Fruit fly (Drosophila melanogaster) whole organism, embryonic: Measurements from ENCODE around the gene put.
A peak's percentile ranks its signal among the peaks of the same experiment; 100 is the strongest.

ENCODE experiments used
- Ada2b ChIP-seq: fragments of 200-800 bp; sonication (Bioruptor generic); IDR thresholded peaks from 2 replicates; pipeline ENCODE4 v1.3.6; 2022; ENCODE audit warnings: missing biosample characterization, missing genetic modification characterization
- Bdp1 ChIP-seq: fragments of 200-800 bp; sonication (Bioruptor generic); optimal IDR thresholded peaks from 3 replicates; lab custom pipeline; 2016; ENCODE audit warnings: missing biosample characterization, missing genetic modification characterization
- Bgb ChIP-seq: fragments of 200-800 bp; sonication (Bioruptor generic); IDR thresholded peaks from 2 replicates; pipeline ENCODE4 v1.3.6; 2022; ENCODE audit warnings: missing biosample characterization, missing genetic modification characterization; ENCODE audit not compliant: partially characterized antibody
- Blimp-1 ChIP-seq: fragments of 200-800 bp; sonication (Bioruptor generic); optimal IDR thresholded peaks from 3 replicates; lab custom pipeline; 2018; ENCODE audit warnings: missing biosample characterization, missing genetic modification characterization, mild to moderate bottlenecking, moderate library complexity, missing genetic modification reagents
- BtbVII ChIP-seq: fragments of 200-800 bp; sonication (Bioruptor generic); optimal IDR thresholded peaks from 3 replicates; lab custom pipeline; 2017; ENCODE audit warnings: missing biosample characterization, mild to moderate bottlenecking, missing genetic modification characterization
- CG10209 ChIP-seq: fragments of 200-800 bp; sonication (Bioruptor generic); optimal IDR thresholded peaks from 3 replicates; lab custom pipeline; 2017; ENCODE audit warnings: missing biosample characterization, mild to moderate bottlenecking, missing genetic modification characterization, missing genetic modification reagents
- CG10959 ChIP-seq: fragments of 200-800 bp; sonication (Bioruptor generic); IDR thresholded peaks from 2 replicates; pipeline ENCODE4 v1.3.6; 2022; ENCODE audit warnings: missing biosample characterization, missing genetic modification characterization
- CG11093 ChIP-seq: fragments of 200-800 bp; sonication (Bioruptor generic); IDR thresholded peaks from 3 replicates; pipeline ENCODE4 v1.3.6; 2022; ENCODE audit warnings: missing biosample characterization, missing genetic modification characterization
- CG11723 ChIP-seq: fragments of 200-800 bp; sonication (Bioruptor generic); optimal IDR thresholded peaks from 2 replicates; lab custom pipeline; 2017; ENCODE audit warnings: missing biosample characterization, mild to moderate bottlenecking, missing genetic modification characterization
- CG12071 ChIP-seq: fragments of 200-800 bp; sonication (Bioruptor generic); optimal IDR thresholded peaks from 3 replicates; lab custom pipeline; 2018; ENCODE audit warnings: missing biosample characterization, mild to moderate bottlenecking, missing genetic modification characterization
- CG18619 ChIP-seq: fragments of 200-800 bp; sonication (Bioruptor generic); optimal IDR thresholded peaks from 3 replicates; lab custom pipeline; 2017; ENCODE audit warnings: missing biosample characterization, mild to moderate bottlenecking, missing genetic modification characterization
- CG18764 ChIP-seq: fragments of 200-800 bp; sonication (Bioruptor generic); optimal IDR thresholded peaks from 3 replicates; lab custom pipeline; 2016; ENCODE audit warnings: missing biosample characterization, missing genetic modification characterization
- CG2120 ChIP-seq: fragments of 200-800 bp; sonication (Bioruptor generic); optimal IDR thresholded peaks from 3 replicates; lab custom pipeline; 2016; ENCODE audit warnings: missing biosample characterization, missing genetic modification characterization
- CG3065 ChIP-seq: fragments of 200-800 bp; sonication (Bioruptor generic); optimal IDR thresholded peaks from 2 replicates; lab custom pipeline; 2016; ENCODE audit warnings: missing biosample characterization, missing genetic modification characterization
- CG34376 ChIP-seq: fragments of 200-800 bp; sonication (Bioruptor generic); optimal IDR thresholded peaks from 2 replicates; lab custom pipeline; 2018; ENCODE audit warnings: missing biosample characterization, mild to moderate bottlenecking, missing genetic modification characterization
- CG3847 ChIP-seq: fragments of 200-800 bp; sonication (Bioruptor generic); IDR thresholded peaks from 2 replicates; pipeline ENCODE4 v1.3.6; 2022; ENCODE audit warnings: missing biosample characterization, missing genetic modification characterization
- CG6272 ChIP-seq: fragments of 200-800 bp; sonication (Bioruptor generic); IDR thresholded peaks from 2 replicates; pipeline ENCODE4 v1.3.6; 2022; ENCODE audit warnings: missing biosample characterization, missing genetic modification characterization
- CG7928 ChIP-seq: fragments of 200-800 bp; sonication (Bioruptor generic); optimal IDR thresholded peaks from 2 replicates; lab custom pipeline; 2017; ENCODE audit warnings: missing biosample characterization, mild to moderate bottlenecking, missing genetic modification characterization
- CG7987 ChIP-seq: fragments of 200-800 bp; sonication (Bioruptor generic); optimal IDR thresholded peaks from 2 replicates; lab custom pipeline; 2018; ENCODE audit warnings: missing biosample characterization, mild to moderate bottlenecking, missing genetic modification characterization, moderate library complexity
- CG8290 ChIP-seq, 3 experiments: fragments of 200-800 bp; sonication (Bioruptor generic); optimal IDR thresholded peaks; 2 replicates each; lab custom pipeline; 2016 to 2019; ENCODE audit warnings: missing biosample characterization in 3 of 3, missing genetic modification characterization in 3 of 3, mild to moderate bottlenecking in 2 of 3, moderate library complexity in 1 of 3
- CG8359 ChIP-seq: fragments of 200-800 bp; sonication (Bioruptor generic); optimal IDR thresholded peaks from 2 replicates; lab custom pipeline; 2017; ENCODE audit warnings: missing biosample characterization, mild to moderate bottlenecking, missing genetic modification characterization, borderline replicate concordance
- CG9609 ChIP-seq: fragments of 200-800 bp; sonication (Bioruptor generic); optimal IDR thresholded peaks from 3 replicates; lab custom pipeline; 2016; ENCODE audit warnings: missing biosample characterization, missing genetic modification characterization
- Fer3 ChIP-seq: fragments of 200-800 bp; sonication (Bioruptor generic); optimal IDR thresholded peaks from 2 replicates; lab custom pipeline; 2018; ENCODE audit warnings: missing biosample characterization, mild to moderate bottlenecking, missing genetic modification characterization, moderate library complexity
- Hr39 ChIP-seq: fragments of >200 bp; optimal IDR thresholded peaks from 2 replicates; lab custom pipeline; 2017
- Hr78 ChIP-seq, 2 experiments: fragments of 200-800 bp in 1 of 2; fragments of >200 bp in 1 of 2; sonication (Bioruptor generic) in 1 of 2; optimal IDR thresholded peaks; 2 replicates each; lab custom pipeline; 2017 to 2019; ENCODE audit warnings: missing biosample characterization in 2 of 2, missing genetic modification characterization in 2 of 2, mild to moderate bottlenecking in 1 of 2, moderate library complexity in 1 of 2
- Lhr ChIP-seq: fragments of 200-800 bp; sonication (Bioruptor generic); optimal IDR thresholded peaks from 3 replicates; lab custom pipeline; 2017; ENCODE audit warnings: mild to moderate bottlenecking, missing biosample characterization, missing genetic modification reagents, missing genetic modification characterization
- Mrtf ChIP-seq: fragments of 200-800 bp; sonication (Bioruptor generic); IDR thresholded peaks from 3 replicates; pipeline ENCODE4 v1.3.6; 2022; ENCODE audit warnings: missing biosample characterization, missing genetic modification characterization
- PHDP ChIP-seq: fragments of 200-800 bp; sonication (Bioruptor generic); optimal IDR thresholded peaks from 3 replicates; lab custom pipeline; 2018; ENCODE audit warnings: missing biosample characterization, mild to moderate bottlenecking, missing genetic modification characterization, moderate library complexity
- Ptx1 ChIP-seq: fragments of 200-800 bp; sonication (Bioruptor generic); IDR thresholded peaks from 2 replicates; pipeline ENCODE4 v1.3.6; 2022; ENCODE audit warnings: missing biosample characterization, missing genetic modification characterization
- Sry-δ ChIP-seq: fragments of 200-800 bp; sonication (Bioruptor generic); optimal IDR thresholded peaks from 2 replicates; lab custom pipeline; 2016; ENCODE audit warnings: missing biosample characterization, missing genetic modification characterization
- aop ChIP-seq: fragments of 200-800 bp; sonication (Bioruptor generic); IDR thresholded peaks from 2 replicates; pipeline ENCODE4 v1.3.6; 2022; ENCODE audit warnings: missing biosample characterization, missing genetic modification characterization
- ase ChIP-seq: fragments of 200-800 bp; sonication (Bioruptor generic); IDR thresholded peaks from 3 replicates; pipeline ENCODE4 v1.3.6; 2022; ENCODE audit warnings: missing biosample characterization, missing genetic modification characterization
- bab2 ChIP-seq: fragments of 200-800 bp; sonication (Bioruptor generic); optimal IDR thresholded peaks from 2 replicates; lab custom pipeline; 2016; ENCODE audit warnings: missing biosample characterization, missing genetic modification characterization
- bbx ChIP-seq: fragments of 200-800 bp; sonication (Bioruptor generic); IDR thresholded peaks from 2 replicates; pipeline ENCODE4 v1.3.6; 2022; ENCODE audit warnings: missing biosample characterization, missing genetic modification characterization; ENCODE audit not compliant: partially characterized antibody
- bcd ChIP-seq: fragments of 200-800 bp; sonication (Bioruptor generic); optimal IDR thresholded peaks from 2 replicates; lab custom pipeline; 2017; ENCODE audit warnings: missing biosample characterization, mild to moderate bottlenecking, missing genetic modification characterization
- chn ChIP-seq: fragments of 200-800 bp; sonication (Bioruptor generic); optimal IDR thresholded peaks from 2 replicates; lab custom pipeline; 2016; ENCODE audit warnings: missing biosample characterization, missing genetic modification characterization
- croc ChIP-seq: fragments of 200-800 bp; sonication (Bioruptor generic); conservative IDR thresholded peaks from 3 replicates; pipeline ENCODE4 v1.3.6; 2022; ENCODE audit warnings: missing biosample characterization, missing genetic modification characterization
- cwo ChIP-seq: fragments of 200-800 bp; sonication (Bioruptor generic); optimal IDR thresholded peaks from 3 replicates; lab custom pipeline; 2017; ENCODE audit warnings: missing biosample characterization, missing genetic modification characterization, mild to moderate bottlenecking, moderate library complexity, missing genetic modification reagents
- dmrt99B ChIP-seq: fragments of 200-800 bp; sonication (Bioruptor generic); optimal IDR thresholded peaks from 2 replicates; lab custom pipeline; 2018; ENCODE audit warnings: missing biosample characterization, mild to moderate bottlenecking, missing genetic modification characterization, moderate library complexity
- en ChIP-seq: fragments of 200-800 bp; sonication (Bioruptor generic); optimal IDR thresholded peaks from 2 replicates; lab custom pipeline; 2016; ENCODE audit warnings: missing biosample characterization, missing genetic modification characterization
- fd3F ChIP-seq: fragments of 200-800 bp; sonication (Bioruptor generic); optimal IDR thresholded peaks from 2 replicates; lab custom pipeline; 2018; ENCODE audit warnings: missing biosample characterization, mild to moderate bottlenecking, missing genetic modification characterization, moderate library complexity
- fru ChIP-seq: fragments of >200 bp; optimal IDR thresholded peaks from 2 replicates; lab custom pipeline; 2017
- hth ChIP-seq: fragments of >200 bp; optimal IDR thresholded peaks from 2 replicates; lab custom pipeline; 2017; ENCODE audit warnings: inconsistent platforms
- mirr ChIP-seq: fragments of 200-800 bp; sonication (Bioruptor generic); optimal IDR thresholded peaks from 3 replicates; lab custom pipeline; 2018; ENCODE audit warnings: missing biosample characterization, mild to moderate bottlenecking, missing genetic modification characterization
- ro ChIP-seq: fragments of 200-800 bp; sonication (Bioruptor generic); IDR thresholded peaks from 2 replicates; pipeline ENCODE4 v1.3.6; 2022; ENCODE audit warnings: missing biosample characterization, missing genetic modification characterization
- row ChIP-seq: fragments of 200-800 bp; sonication (Bioruptor generic); IDR thresholded peaks from 3 replicates; pipeline ENCODE4 v1.3.6; 2022; ENCODE audit warnings: missing biosample characterization, missing genetic modification characterization
- salm ChIP-seq: fragments of 200-800 bp; sonication (Bioruptor generic); optimal IDR thresholded peaks from 2 replicates; lab custom pipeline; 2018; ENCODE audit warnings: missing biosample characterization, mild to moderate bottlenecking, missing genetic modification characterization
- sens ChIP-seq: fragments of 200-800 bp; sonication (Bioruptor generic); peaks from one replicate; lab custom pipeline; 2016; ENCODE audit warnings: missing biosample characterization, missing genetic modification characterization
- trem ChIP-seq: fragments of 200-800 bp; optimal IDR thresholded peaks from 3 replicates; lab custom pipeline; 2019; ENCODE audit warnings: missing biosample characterization, mild to moderate bottlenecking, missing genetic modification characterization, moderate library complexity

Gene put

DNA sequence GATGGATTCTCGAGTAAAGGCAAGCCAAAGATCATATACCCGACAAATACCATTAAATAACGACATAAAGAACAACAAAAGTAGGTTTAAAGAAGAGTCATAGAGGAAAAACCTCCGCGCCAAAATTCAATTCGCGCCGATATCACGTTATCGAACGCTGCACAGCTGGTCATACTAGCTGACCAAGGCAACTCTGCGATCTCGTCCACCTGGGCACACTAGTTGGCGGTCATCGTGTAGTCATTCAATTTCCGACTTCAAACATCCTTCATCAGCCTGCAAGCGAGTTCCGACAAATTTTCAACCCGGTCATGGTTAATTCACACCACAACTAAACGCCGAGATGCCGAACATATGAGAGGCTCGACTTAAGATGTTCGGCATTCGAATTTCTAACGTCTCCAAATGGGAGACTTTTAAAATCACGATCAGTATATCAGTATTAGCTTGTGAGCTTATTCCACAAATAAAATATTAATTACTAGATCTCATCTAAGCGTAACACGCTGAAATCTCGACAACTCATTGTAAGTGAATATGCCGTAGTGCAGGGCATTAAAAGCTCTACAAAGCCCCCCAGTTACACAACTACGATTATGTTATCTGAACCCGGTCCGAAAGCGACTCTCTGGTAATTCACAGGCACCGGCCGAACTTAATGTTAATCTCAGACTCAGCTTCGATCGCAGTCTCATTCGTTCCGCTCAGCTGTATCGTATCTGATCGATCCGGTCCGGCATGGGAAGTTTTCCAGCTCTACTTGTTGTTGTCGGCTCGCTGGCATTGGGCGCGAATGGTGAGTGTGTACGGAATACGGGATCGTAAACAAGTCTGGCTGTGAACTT lies 31.5 kb upstream of the put start, which contains the start of gene CG3505 (continued):
- TF ChIP-seq CG2120, result peak; percentile 46
- TF ChIP-seq bcd (GFP tag; lab: Kevin White, UChicago), result peak; percentile 30
- TF ChIP-seq Hr39, result no peak
- peak; percentile 44 for TF ChIP-seq Fer3 (tag; lab: Kevin White, UChicago)
- TF ChIP-seq BtbVII, result peak; percentile 29
- peak; percentile 57 for TF ChIP-seq CG7987 (GFP tag; lab: Kevin White, UChicago)
- TF ChIP-seq Bgb, result peak; percentile 38
- TF ChIP-seq sens, result peak; percentile 73
- peak; percentile 40 for TF ChIP-seq CG10209 (GFP tag; lab: Kevin White, UChicago)
- TF ChIP-seq croc, result no peak
- peak; percentile 61 for TF ChIP-seq Lhr
- TF ChIP-seq CG12071, result peak; percentile 9
- TF ChIP-seq ro (GFP tag; lab: Robert Waterston, UW), result no peak
- peak; percentile 27 for TF ChIP-seq CG7928 (GFP tag; lab: Kevin White, UChicago)
- TF ChIP-seq chn (GFP tag; lab: Kevin White, UChicago), result no peak
- TF ChIP-seq CG11723, result no peak
- TF ChIP-seq en (GFP tag; lab: Kevin White, UChicago), result no peak
- peak; percentile 20 for TF ChIP-seq Bdp1 (GFP tag; lab: Kevin White, UChicago)
- no peak for TF ChIP-seq CG8359
- no peak for TF ChIP-seq ase (GFP tag; lab: Robert Waterston, UW)
- TF ChIP-seq dmrt99B (tag; lab: Kevin White, UChicago), result peak; percentile 55
- peak; percentile 68 for TF ChIP-seq row (GFP tag; lab: Robert Waterston, UW)
- peak; percentile 10 for TF ChIP-seq CG8290 (GFP tag; optimal IDR thresholded peaks at IDR 0.05; lab: Kevin White, UChicago)
- TF ChIP-seq CG8290 (tag; optimal IDR thresholded peaks at IDR 0.05; lab: Kevin White, UChicago), result peak in 1 of 2 experiments; percentile 38
- no peak for TF ChIP-seq CG11093
- no peak for TF ChIP-seq CG10959 (GFP tag; lab: Robert Waterston, UW)
- peak; percentile 6 for TF ChIP-seq CG18619 (GFP tag; lab: Kevin White, UChicago)
- TF ChIP-seq aop (GFP tag; lab: Robert Waterston, UW), result no peak
- peak; percentile 67 for TF ChIP-seq Sry-δ
- TF ChIP-seq mirr, result no peak
- no peak for TF ChIP-seq CG18764
- peak; percentile 12 for TF ChIP-seq fd3F (GFP tag; lab: Kevin White, UChicago)
- peak; percentile 62 for TF ChIP-seq CG3847 (GFP tag; lab: Robert Waterston, UW)
- peak; percentile 36 for TF ChIP-seq trem (tag; lab: Kevin White, UChicago)
- TF ChIP-seq Hr78 (GFP tag; optimal IDR thresholded peaks at IDR 0.05; lab: Kevin White, UChicago), result no peak
- peak; percentile 44; the same call in 1 of the 2 replicates for TF ChIP-seq Ptx1 (GFP tag; lab: Robert Waterston, UW)
- TF ChIP-seq CG9609 (GFP tag; lab: Kevin White, UChicago), result no peak
- TF ChIP-seq CG34376 (GFP tag; lab: Kevin White, UChicago), result peak; percentile 77
- TF ChIP-seq bbx (GFP tag; lab: Robert Waterston, UW), result peak; percentile 50; the same call in 1 of the 2 replicates
- TF ChIP-seq fru, result no peak
- TF ChIP-seq hth, result no peak
- TF ChIP-seq PHDP (tag; lab: Kevin White, UChicago), result peak; percentile 27
- TF ChIP-seq Mrtf (GFP tag; lab: Robert Waterston, UW), result no peak
- TF ChIP-seq CG6272 (GFP tag; lab: Robert Waterston, UW), result no peak
- no peak for TF ChIP-seq salm (tag; lab: Kevin White, UChicago)
- no peak for TF ChIP-seq CG3065 (GFP tag; lab: Kevin White, UChicago)
- TF ChIP-seq Blimp-1 (GFP tag; lab: Kevin White, UChicago), result peak; percentile 7
- TF ChIP-seq cwo (GFP tag; lab: Kevin White, UChicago), result peak; percentile 45
- TF ChIP-seq Ada2b (GFP tag; lab: Robert Waterston, UW), result peak; percentile 49; the same call in 1 of the 2 replicates
- peak; percentile 42 for TF ChIP-seq bab2 (GFP tag; lab: Kevin White, UChicago)
